Worm (Caenorhabditis elegans) whole organism, L1 larva: ENCODE results near the gene F56C3.4.

Source experiments
- C16A3.4 ChIP-seq: fragments of 150-350 bp; optimal IDR thresholded peaks from 2 replicates; lab custom pipeline; 2014; ENCODE audit warnings: missing biosample characterization, missing genetic modification characterization
- C34B4.2 ChIP-seq: sonication (generic microtip); optimal IDR thresholded peaks from 2 replicates; lab custom pipeline; 2017; ENCODE audit warnings: mild to moderate bottlenecking, missing genetic modification characterization, missing compliant biosample characterization
- ceh-63 ChIP-seq: fragments of 200-800 bp; sonication (Bioruptor generic); optimal IDR thresholded peaks from 2 replicates; lab custom pipeline; 2018; ENCODE audit warnings: mild to moderate bottlenecking, missing genetic modification characterization, missing compliant biosample characterization
- ceh-8 ChIP-seq: fragments of 200-800 bp; sonication (Bioruptor generic); optimal IDR thresholded peaks from 2 replicates; lab custom pipeline; 2018; ENCODE audit warnings: mild to moderate bottlenecking, missing genetic modification characterization, moderate library complexity, missing compliant biosample characterization
- ceh-82 ChIP-seq, 3 experiments: fragments of 150-350 bp in 1 of 3; sonication (generic microtip) in 2 of 3; optimal IDR thresholded peaks; 2 replicates each; lab custom pipeline; 2014 to 2017; ENCODE audit warnings: missing biosample characterization in 3 of 3, missing genetic modification characterization in 3 of 3
- dsc-1 ChIP-seq: sonication (generic microtip); optimal IDR thresholded peaks from 2 replicates; lab custom pipeline; 2016; ENCODE audit warnings: mild to moderate bottlenecking, missing genetic modification characterization, missing compliant biosample characterization
- efl-1 ChIP-seq, 4 experiments: fragments of 150-350 bp; optimal IDR thresholded peaks in 3 of 4; peaks in 1 of 4; 1 replicate in 1 of 4; 2 replicates in 3 of 4; lab custom pipeline; 2014; ENCODE audit warnings: missing biosample characterization in 2 of 4, missing genetic modification characterization in 2 of 4, missing genetic modification reagents in 2 of 4
- elt-2 ChIP-seq: sonication (generic microtip); optimal IDR thresholded peaks from 2 replicates; lab custom pipeline; 2016; ENCODE audit warnings: missing genetic modification characterization, mild to moderate bottlenecking, inconsistent platforms, missing compliant biosample characterization, missing genetic modification reagents
- elt-3 ChIP-seq, 6 experiments: fragments of 150-350 bp in 1 of 6; sonication (generic microtip); optimal IDR thresholded peaks; 2 replicates each; lab custom pipeline; 2017 to 2018; ENCODE audit warnings: missing biosample characterization in 6 of 6, missing genetic modification characterization in 6 of 6, inconsistent platforms in 1 of 6
- fkh-10 ChIP-seq: sonication (generic microtip); optimal IDR thresholded peaks from 2 replicates; lab custom pipeline; 2017; ENCODE audit warnings: missing biosample characterization, missing genetic modification reagents, missing genetic modification characterization
- fkh-4 ChIP-seq: sonication (generic microtip); optimal IDR thresholded peaks from 2 replicates; lab custom pipeline; 2016; ENCODE audit warnings: missing compliant biosample characterization, missing genetic modification characterization, borderline replicate concordance
- fkh-8 ChIP-seq: sonication (generic microtip); optimal IDR thresholded peaks from 2 replicates; lab custom pipeline; 2016; ENCODE audit warnings: mild to moderate bottlenecking, missing genetic modification characterization, missing compliant biosample characterization
- grh-1 ChIP-seq: fragments of 200-800 bp; sonication (Bioruptor generic); IDR thresholded peaks from 2 replicates; pipeline ENCODE4 v1.3.6; 2022; ENCODE audit warnings: missing genetic modification reagents, missing genetic modification characterization, missing compliant biosample characterization
- hlh-4 ChIP-seq: sonication (generic microtip); optimal IDR thresholded peaks from 2 replicates; lab custom pipeline; 2016; ENCODE audit warnings: mild to moderate bottlenecking, missing genetic modification characterization, missing compliant biosample characterization
- hpl-2 ChIP-seq: fragments of 150-350 bp; optimal IDR thresholded peaks from 2 replicates; lab custom pipeline; 2014; ENCODE audit warnings: missing biosample characterization, missing genetic modification reagents, missing genetic modification characterization
- irx-1 ChIP-seq: sonication (generic microtip); optimal IDR thresholded peaks from 2 replicates; lab custom pipeline; 2016; ENCODE audit warnings: missing genetic modification characterization, missing compliant biosample characterization
- isw-1 ChIP-seq: fragments of 200-800 bp; sonication (Bioruptor generic); IDR thresholded peaks from 2 replicates; pipeline ENCODE4 v1.3.6; 2022; ENCODE audit warnings: missing genetic modification characterization, missing compliant biosample characterization
- jun-1 ChIP-seq: fragments of 150-350 bp; optimal IDR thresholded peaks from 2 replicates; lab custom pipeline; 2014; ENCODE audit warnings: missing biosample characterization, missing genetic modification reagents, missing genetic modification characterization
- lin-14 ChIP-seq: fragments of 200-800 bp; sonication (Bioruptor generic); optimal IDR thresholded peaks from 2 replicates; lab custom pipeline; 2018; ENCODE audit warnings: mild to moderate bottlenecking, missing genetic modification characterization, moderate library complexity, missing compliant biosample characterization
- lin-15B ChIP-seq: fragments of 150-350 bp; sonication (generic microtip); optimal IDR thresholded peaks from 3 replicates; lab custom pipeline; 2014; ENCODE audit warnings: missing biosample characterization, missing genetic modification characterization
- lin-35 ChIP-seq, 2 experiments: fragments of 150-350 bp; optimal IDR thresholded peaks; 2 replicates each; lab custom pipeline; 2014; ENCODE audit warnings: missing biosample characterization in 2 of 2, missing genetic modification characterization in 2 of 2, missing genetic modification reagents in 2 of 2
- lir-3 ChIP-seq: sonication (generic microtip); optimal IDR thresholded peaks from 2 replicates; lab custom pipeline; 2016; ENCODE audit warnings: mild to moderate bottlenecking, missing genetic modification characterization, moderate library complexity, missing compliant biosample characterization; ENCODE audit not compliant: poor library complexity
- lsy-2 ChIP-seq, 2 experiments: fragments of 150-350 bp; optimal IDR thresholded peaks; 2 replicates each; lab custom pipeline; 2014; ENCODE audit warnings: missing biosample characterization in 2 of 2, missing genetic modification characterization in 2 of 2
- mab-9 ChIP-seq: fragments of 200-800 bp; sonication (Bioruptor generic); IDR thresholded peaks from 2 replicates; pipeline ENCODE4 v1.3.6; 2022; ENCODE audit warnings: missing genetic modification reagents, missing genetic modification characterization, missing compliant biosample characterization
- mdl-1 ChIP-seq, 2 experiments: fragments of 150-350 bp; optimal IDR thresholded peaks; 2 replicates each; lab custom pipeline; 2014 to 2017; ENCODE audit warnings: missing biosample characterization in 2 of 2, missing genetic modification characterization in 2 of 2, inconsistent platforms in 1 of 2
- mef-2 ChIP-seq: fragments of 150-350 bp; optimal IDR thresholded peaks from 2 replicates; lab custom pipeline; 2014; ENCODE audit warnings: missing biosample characterization, missing genetic modification characterization
- nhr-12 ChIP-seq: sonication (generic microtip); optimal IDR thresholded peaks from 2 replicates; lab custom pipeline; 2017; ENCODE audit warnings: missing biosample characterization, missing genetic modification characterization
- nhr-19 ChIP-seq: fragments of 200-800 bp; sonication (Bioruptor generic); conservative IDR thresholded peaks from 2 replicates; pipeline ENCODE4 v1.3.6; 2022; ENCODE audit warnings: missing genetic modification characterization, missing compliant biosample characterization
- nhr-20 ChIP-seq: sonication (generic microtip); optimal IDR thresholded peaks from 2 replicates; lab custom pipeline; 2016; ENCODE audit warnings: mild to moderate bottlenecking, missing genetic modification characterization, missing compliant biosample characterization
- nhr-28 ChIP-seq: fragments of 150-350 bp; optimal IDR thresholded peaks from 2 replicates; lab custom pipeline; 2014; ENCODE audit warnings: missing biosample characterization, missing genetic modification characterization
- nhr-47 ChIP-seq: sonication (generic microtip); optimal IDR thresholded peaks from 2 replicates; lab custom pipeline; 2016; ENCODE audit warnings: mild to moderate bottlenecking, missing genetic modification characterization, moderate library complexity, missing compliant biosample characterization
- nhr-71 ChIP-seq: sonication (generic microtip); optimal IDR thresholded peaks from 2 replicates; lab custom pipeline; 2016; ENCODE audit warnings: mild to moderate bottlenecking, missing genetic modification characterization, moderate library complexity, missing compliant biosample characterization
- nhr-84 ChIP-seq: sonication (generic microtip); optimal IDR thresholded peaks from 2 replicates; lab custom pipeline; 2017; ENCODE audit warnings: missing biosample characterization, missing genetic modification characterization
- nhr-85 ChIP-seq: sonication (generic microtip); peaks from one replicate; lab custom pipeline; 2016; ENCODE audit warnings: missing genetic modification characterization, inconsistent platforms, missing compliant biosample characterization
- nhr-90 ChIP-seq: sonication (generic microtip); optimal IDR thresholded peaks from 2 replicates; lab custom pipeline; 2016; ENCODE audit warnings: mild to moderate bottlenecking, missing genetic modification characterization, missing compliant biosample characterization; ENCODE audit not compliant: poor library complexity
- rnt-1 ChIP-seq: sonication (generic microtip); optimal IDR thresholded peaks from 2 replicates; lab custom pipeline; 2016; ENCODE audit warnings: mild to moderate bottlenecking, missing genetic modification characterization, moderate library complexity, missing compliant biosample characterization
- skn-1 ChIP-seq: fragments of 150-350 bp; optimal IDR thresholded peaks from 2 replicates; lab custom pipeline; 2014; ENCODE audit warnings: missing biosample characterization, missing genetic modification characterization
- snpc-4 ChIP-seq: fragments of 150-350 bp; optimal IDR thresholded peaks from 2 replicates; lab custom pipeline; 2014; ENCODE audit warnings: missing biosample characterization, missing genetic modification characterization
- snu-23 ChIP-seq: sonication (generic microtip); optimal IDR thresholded peaks from 2 replicates; lab custom pipeline; 2016; ENCODE audit warnings: missing genetic modification characterization, missing compliant biosample characterization
- sup-37 ChIP-seq: fragments of 200-800 bp; sonication (Bioruptor generic); optimal IDR thresholded peaks from 2 replicates; lab custom pipeline; 2018; ENCODE audit warnings: mild to moderate bottlenecking, missing genetic modification characterization, missing compliant biosample characterization
- swsn-7 ChIP-seq: sonication (generic microtip); optimal IDR thresholded peaks from 2 replicates; lab custom pipeline; 2016; ENCODE audit warnings: missing genetic modification characterization, missing compliant biosample characterization
- tbx-2 ChIP-seq: sonication (generic microtip); optimal IDR thresholded peaks from 2 replicates; lab custom pipeline; 2016; ENCODE audit warnings: missing genetic modification characterization, missing compliant biosample characterization
- tlp-1 ChIP-seq: fragments of 150-350 bp; optimal IDR thresholded peaks from 2 replicates; lab custom pipeline; 2014; ENCODE audit warnings: missing biosample characterization, missing genetic modification characterization
- unc-130 ChIP-seq: fragments of 150-350 bp; optimal IDR thresholded peaks from 2 replicates; lab custom pipeline; 2017; ENCODE audit warnings: missing biosample characterization, missing genetic modification characterization, inconsistent platforms
- unc-30 ChIP-seq: sonication (generic microtip); optimal IDR thresholded peaks from 2 replicates; lab custom pipeline; 2017; ENCODE audit warnings: missing biosample characterization, missing genetic modification characterization
- unc-86 ChIP-seq: sonication (generic microtip); optimal IDR thresholded peaks from 2 replicates; lab custom pipeline; 2016; ENCODE audit warnings: missing genetic modification characterization, missing compliant biosample characterization
- unc-98 ChIP-seq: fragments of 200-800 bp; sonication (Bioruptor generic); IDR thresholded peaks from 2 replicates; pipeline ENCODE4 v1.3.6; 2022; ENCODE audit warnings: missing genetic modification characterization, missing compliant biosample characterization
- xbp-1 ChIP-seq: sonication (generic microtip); optimal IDR thresholded peaks from 2 replicates; lab custom pipeline; 2016; ENCODE audit warnings: missing genetic modification characterization, missing compliant biosample characterization
- zag-1 ChIP-seq: fragments of 150-350 bp; optimal IDR thresholded peaks from 2 replicates; lab custom pipeline; 2014; ENCODE audit warnings: missing biosample characterization, missing genetic modification characterization
- ztf-11 ChIP-seq, 2 experiments: sonication (generic microtip); optimal IDR thresholded peaks; 2 replicates each; lab custom pipeline; 2016 to 2017; ENCODE audit warnings: missing genetic modification characterization in 2 of 2, missing biosample characterization in 1 of 2, missing compliant biosample characterization in 1 of 2

Gene F56C3.4

DNA sequence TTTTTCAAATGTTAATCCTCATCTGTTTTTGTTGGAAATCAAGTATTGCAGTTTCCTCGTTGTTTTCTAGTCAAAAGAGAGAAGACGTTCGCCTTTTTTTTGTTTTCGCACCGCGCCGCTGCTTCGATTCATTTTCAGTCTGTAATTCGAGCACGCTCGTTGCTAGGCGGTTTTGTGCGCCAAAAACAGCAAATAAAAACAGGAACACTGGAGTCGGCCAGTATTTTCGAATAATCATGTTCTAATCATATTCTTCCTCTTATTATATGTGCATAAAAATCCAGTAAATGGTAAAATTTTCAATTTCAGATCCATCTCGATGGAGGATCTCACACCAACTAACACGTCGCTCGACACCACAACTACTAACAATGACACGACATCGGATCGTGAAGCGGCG, 39.5 kb downstream of the F56C3.4 start, which contains the start of gene pdk-1:
TSS of gene pdk-1 (plus strand) at position 301 of the 400 bp plus-strand sequence.
- TF ChIP-seq elt-3 (tag; optimal IDR thresholded peaks at IDR 0.05; lab: Kevin White, UChicago): no peak
- no peak for TF ChIP-seq nhr-20
- TF ChIP-seq fkh-10: no peak
- TF ChIP-seq grh-1: no peak
- TF ChIP-seq, all 84 proteins: peak for 0

ce11 chrX:1319708-1320107, 40.8 kb downstream of the F56C3.4 start:
- TF ChIP-seq skn-1 (tag; lab: Kevin White, UChicago) (peak; percentile 78), ceh-8 (GFP tag; lab: Kevin White, UChicago) (peak; percentile 47), lsy-2 (tag; optimal IDR thresholded peaks at IDR 0.05; lab: Kevin White, UChicago) (peak; percentile 1 to 50), efl-1 (optimal IDR thresholded peaks at IDR 0.05; lab: Kevin White, UChicago) (peak; percentile 14 to 25), efl-1 (GFP tag; optimal IDR thresholded peaks at IDR 0.05 in 1 of 2; lab: Kevin White, UChicago) (peak in 1 of 2 experiments; percentile 69), zag-1 (tag; lab: Kevin White, UChicago) (no peak), fkh-4 (tag; lab: Kevin White, UChicago) (no peak), fkh-8 (tag; lab: Kevin White, UChicago) (peak; percentile 42), C16A3.4 (tag; lab: Kevin White, UChicago) (peak; percentile 36), C34B4.2 (no peak), rnt-1 (tag; lab: Kevin White, UChicago) (peak; percentile 62), unc-30 (tag; lab: Kevin White, UChicago) (no peak), unc-130 (peak; percentile 6), unc-98 (no peak), mab-9 (0 out of 2 replicates have a peak, but pooled peaks have one; percentile 14), mdl-1 (tag; optimal IDR thresholded peaks at IDR 0.05; lab: Kevin White, UChicago) (peak in 1 of 2 experiments; percentile 56), tlp-1 (tag; lab: Kevin White, UChicago) (no peak), nhr-47 (tag; lab: Kevin White, UChicago) (peak; percentile 72), hlh-4 (tag; lab: Kevin White, UChicago) (no peak), snpc-4 (tag; lab: Kevin White, UChicago) (peak; percentile 46), xbp-1 (tag; lab: Kevin White, UChicago) (peak; percentile 22), tbx-2 (tag; lab: Kevin White, UChicago) (peak; percentile 67), elt-3 (tag; optimal IDR thresholded peaks at IDR 0.05; lab: Kevin White, UChicago) (peak in 1 of 6 experiments; percentile 0), nhr-85 (tag; lab: Kevin White, UChicago) (peak; percentile 79), lin-15B (no peak), snu-23 (GFP tag; lab: Kevin White, UChicago) (peak; percentile 64), nhr-12 (tag; lab: Kevin White, UChicago) (no peak), ceh-82 (tag; optimal IDR thresholded peaks at IDR 0.05; lab: Kevin White, UChicago) (peak; percentile 9 to 74 (median 59)), lin-35 (GFP tag; optimal IDR thresholded peaks at IDR 0.05; lab: Kevin White, UChicago) (peak; percentile 22 to 54), nhr-90 (tag; lab: Kevin White, UChicago) (peak; percentile 58), nhr-71 (peak; percentile 74), mef-2 (tag; lab: Kevin White, UChicago) (no peak), dsc-1 (tag; lab: Kevin White, UChicago) (peak; percentile 31), jun-1 (tag; lab: Kevin White, UChicago) (peak; percentile 66), nhr-28 (tag; lab: Kevin White, UChicago) (no peak), irx-1 (tag; lab: Kevin White, UChicago) (peak; percentile 48), elt-2 (tag; lab: Kevin White, UChicago) (peak; percentile 60), sup-37 (peak; percentile 8), swsn-7 (tag; lab: Kevin White, UChicago) (peak; percentile 42), nhr-19 (GFP tag; lab: Robert Waterston, UW) (peak; percentile 45), ceh-63 (no peak), isw-1 (GFP tag; lab: Robert Waterston, UW) (peak; percentile 34), ztf-11 (tag; optimal IDR thresholded peaks at IDR 0.05; lab: Kevin White, UChicago) (peak in 1 of 2 experiments; percentile 10), nhr-20 (peak; percentile 72), lir-3 (tag; lab: Kevin White, UChicago) (no peak), hpl-2 (GFP tag; lab: Kevin White, UChicago) (peak; percentile 3), lin-14 (GFP tag; lab: Kevin White, UChicago) (peak; percentile 92), nhr-84 (tag; lab: Kevin White, UChicago) (no peak), unc-86 (peak; percentile 2)
